Worm (Caenorhabditis elegans) whole organism, early embryonic: Measurements from ENCODE around the gene nphp-4.

Source experiments
- B0310.2 ChIP-seq: sonication (generic microtip); optimal IDR thresholded peaks from 2 replicates; lab custom pipeline; 2016; ENCODE audit warnings: mild to moderate bottlenecking, missing genetic modification characterization, missing compliant biosample characterization
- F13C5.2 ChIP-seq: sonication (generic microtip); optimal IDR thresholded peaks from 2 replicates; lab custom pipeline; 2017; ENCODE audit warnings: mild to moderate bottlenecking, missing genetic modification characterization, inconsistent platforms, missing compliant biosample characterization
- aly-1 ChIP-seq: sonication (generic microtip); optimal IDR thresholded peaks from 2 replicates; lab custom pipeline; 2016; ENCODE audit warnings: missing genetic modification characterization, missing compliant biosample characterization
- ama-1 ChIP-seq: fragments of 150-350 bp; optimal IDR thresholded peaks from 2 replicates; lab custom pipeline; 2014
- ceh-13 ChIP-seq: fragments of 200-800 bp; sonication (Bioruptor generic); optimal IDR thresholded peaks from 2 replicates; lab custom pipeline; 2018; ENCODE audit warnings: mild to moderate bottlenecking, missing genetic modification characterization, missing compliant biosample characterization
- ceh-36 ChIP-seq: sonication (generic microtip); optimal IDR thresholded peaks from 2 replicates; lab custom pipeline; 2016; ENCODE audit warnings: missing genetic modification characterization, inconsistent platforms, missing compliant biosample characterization
- ets-7 ChIP-seq: sonication (generic microtip); optimal IDR thresholded peaks from 2 replicates; lab custom pipeline; 2016; ENCODE audit warnings: missing genotype, missing genetic modification characterization, missing compliant biosample characterization
- flt-1 ChIP-seq: fragments of 200-800 bp; sonication (Bioruptor generic); IDR thresholded peaks from 2 replicates; pipeline ENCODE4 v1.3.6; 2022; ENCODE audit warnings: missing genetic modification characterization, missing compliant biosample characterization
- hmbx-1 ChIP-seq: sonication (generic microtip); optimal IDR thresholded peaks from 2 replicates; lab custom pipeline; 2016; ENCODE audit warnings: mild to moderate bottlenecking, missing genetic modification characterization, missing compliant biosample characterization
- hmg-4 ChIP-seq: fragments of 200-800 bp; sonication (Bioruptor generic); optimal IDR thresholded peaks from 2 replicates; lab custom pipeline; 2018; ENCODE audit warnings: mild to moderate bottlenecking, missing genetic modification characterization, missing compliant biosample characterization
- hnd-1 ChIP-seq: sonication (generic microtip); optimal IDR thresholded peaks from 2 replicates; lab custom pipeline; 2016; ENCODE audit warnings: missing genetic modification characterization, missing compliant biosample characterization
- pes-1 ChIP-seq: fragments of 200-800 bp; sonication (Bioruptor generic); IDR thresholded peaks from 2 replicates; pipeline ENCODE4 v1.3.6; 2022; ENCODE audit warnings: missing genetic modification reagents, missing genetic modification characterization, missing compliant biosample characterization
- scrt-1 ChIP-seq: fragments of 200-800 bp; sonication (Bioruptor generic); IDR thresholded peaks from 2 replicates; pipeline ENCODE4 v1.3.6; 2022; ENCODE audit warnings: missing genetic modification characterization, missing compliant biosample characterization
- sea-1 ChIP-seq: fragments of 200-800 bp; sonication (Bioruptor generic); conservative IDR thresholded peaks from 2 replicates; pipeline ENCODE4 v1.3.6; 2022; ENCODE audit warnings: missing genetic modification characterization, missing compliant biosample characterization
- tbx-11 ChIP-seq: fragments of 200-800 bp; sonication (Bioruptor generic); IDR thresholded peaks from 2 replicates; pipeline ENCODE4 v1.3.6; 2022; ENCODE audit warnings: missing genetic modification characterization, missing compliant biosample characterization
- tbx-37 ChIP-seq: fragments of 200-800 bp; sonication (Bioruptor generic); conservative IDR thresholded peaks from 2 replicates; pipeline ENCODE4 v1.3.6; 2022; ENCODE audit warnings: missing genetic modification reagents, missing genetic modification characterization, missing compliant biosample characterization
- tra-4 ChIP-seq: sonication (generic microtip); optimal IDR thresholded peaks from 2 replicates; lab custom pipeline; 2017; ENCODE audit warnings: missing genetic modification characterization, missing compliant biosample characterization

Gene nphp-4

ce11 chrV:11861880-11862544 is 18.5 kb upstream of the nphp-4 start:
- TF ChIP-seq tbx-37 (GFP tag; lab: Robert Waterston, UW) (no peak), F13C5.2 (no peak), hnd-1 (tag; lab: Kevin White, UChicago) (no peak), flt-1 (no peak), scrt-1 (GFP tag; lab: Robert Waterston, UW) (no peak), tra-4 (no peak), hmbx-1 (tag; lab: Kevin White, UChicago) (no peak), ets-7 (tag; lab: Kevin White, UChicago) (no peak)

ce11 chrV:11860375-11860774 is 16.8 kb upstream of the nphp-4 start, which contains the start of gene R13H4.5:
TSS of gene R13H4.5 (plus strand) at chrV:11860675.
- no peak for TF ChIP-seq ama-1 (lab: Kevin White, UChicago)
- TF ChIP-seq sea-1, result no peak
- no peak for TF ChIP-seq hmg-4 (GFP tag; lab: Kevin White, UChicago)
- TF ChIP-seq ets-7 (tag; lab: Kevin White, UChicago), result no peak
- TF ChIP-seq F13C5.2, result no peak
- TF ChIP-seq hmbx-1 (tag; lab: Kevin White, UChicago), result no peak
- no peak for TF ChIP-seq B0310.2 (tag; lab: Kevin White, UChicago)
- no peak for TF ChIP-seq tra-4
- no peak for TF ChIP-seq aly-1 (tag; lab: Kevin White, UChicago)
- TF ChIP-seq tbx-11 (GFP tag; lab: Robert Waterston, UW), result no peak
- TF ChIP-seq scrt-1 (GFP tag; lab: Robert Waterston, UW), result no peak
- no peak for TF ChIP-seq tbx-37 (GFP tag; lab: Robert Waterston, UW)
- no peak for TF ChIP-seq pes-1 (GFP tag; lab: Robert Waterston, UW)

- no peak for TF ChIP-seq F13C5.2
- no peak for TF ChIP-seq ets-7 (tag; lab: Kevin White, UChicago)
- no peak for TF ChIP-seq ceh-36 (tag; lab: Kevin White, UChicago)
- TF ChIP-seq tbx-11 (GFP tag; lab: Robert Waterston, UW), result no peak
- TF ChIP-seq aly-1 (tag; lab: Kevin White, UChicago), result no peak
- no peak for TF ChIP-seq tra-4
- TF ChIP-seq ceh-13 (GFP tag; lab: Kevin White, UChicago), result no peak
- TF ChIP-seq sea-1, result no peak
- TF ChIP-seq flt-1, result no peak
- TF ChIP-seq ama-1 (lab: Kevin White, UChicago), result no peak
- TF ChIP-seq tbx-37 (GFP tag; lab: Robert Waterston, UW), result no peak
- no peak for TF ChIP-seq hmg-4 (GFP tag; lab: Kevin White, UChicago)
- no peak for TF ChIP-seq hnd-1 (tag; lab: Kevin White, UChicago)
- TF ChIP-seq hmbx-1 (tag; lab: Kevin White, UChicago), result no peak
- TF ChIP-seq B0310.2 (tag; lab: Kevin White, UChicago), result no peak
- TF ChIP-seq pes-1 (GFP tag; lab: Robert Waterston, UW), result no peak
Measured at ce11 chrV:11859082-11859858, 15.7 kb upstream of the nphp-4 start.

- TF ChIP-seq flt-1 (no peak), tbx-11 (GFP tag; lab: Robert Waterston, UW) (no peak), hmbx-1 (tag; lab: Kevin White, UChicago) (no peak), ceh-13 (GFP tag; lab: Kevin White, UChicago) (no peak), ceh-36 (tag; lab: Kevin White, UChicago) (no peak), sea-1 (no peak), scrt-1 (GFP tag; lab: Robert Waterston, UW) (no peak), pes-1 (GFP tag; lab: Robert Waterston, UW) (no peak), tra-4 (no peak), hmg-4 (GFP tag; lab: Kevin White, UChicago) (no peak), ets-7 (tag; lab: Kevin White, UChicago) (no peak), tbx-37 (GFP tag; lab: Robert Waterston, UW) (no peak), ama-1 (lab: Kevin White, UChicago) (no peak), F13C5.2 (no peak), aly-1 (tag; lab: Kevin White, UChicago) (no peak)
Measured at ce11 chrV:11858299-11858698, 14.8 kb upstream of the nphp-4 start.

- TF ChIP-seq aly-1 (tag; lab: Kevin White, UChicago), result no peak
- TF ChIP-seq ama-1 (lab: Kevin White, UChicago), result no peak
- TF ChIP-seq scrt-1 (GFP tag; lab: Robert Waterston, UW), result no peak
- TF ChIP-seq pes-1 (GFP tag; lab: Robert Waterston, UW), result no peak
- no peak for TF ChIP-seq sea-1
- TF ChIP-seq B0310.2 (tag; lab: Kevin White, UChicago), result no peak
- no peak for TF ChIP-seq tbx-37 (GFP tag; lab: Robert Waterston, UW)
Measured at ce11 chrV:11857756-11858155, 14.2 kb upstream of the nphp-4 start.

- no peak for TF ChIP-seq hnd-1 (tag; lab: Kevin White, UChicago)
- no peak for TF ChIP-seq scrt-1 (GFP tag; lab: Robert Waterston, UW)
- TF ChIP-seq pes-1 (GFP tag; lab: Robert Waterston, UW), result no peak
- TF ChIP-seq ceh-36 (tag; lab: Kevin White, UChicago), result no peak
- TF ChIP-seq F13C5.2, result no peak
- TF ChIP-seq ama-1 (lab: Kevin White, UChicago), result no peak
Measured at ce11 chrV:11856022-11856421, 12.5 kb upstream of the nphp-4 start.

ce11 chrV:11854905-11855304 is 11.4 kb upstream of the nphp-4 start:
- no peak for TF ChIP-seq F13C5.2
- no peak for TF ChIP-seq B0310.2 (tag; lab: Kevin White, UChicago)
- no peak for TF ChIP-seq aly-1 (tag; lab: Kevin White, UChicago)
- TF ChIP-seq scrt-1 (GFP tag; lab: Robert Waterston, UW), result no peak
- TF ChIP-seq ets-7 (tag; lab: Kevin White, UChicago), result no peak
- no peak for TF ChIP-seq hmbx-1 (tag; lab: Kevin White, UChicago)
- TF ChIP-seq hmg-4 (GFP tag; lab: Kevin White, UChicago), result no peak
- no peak for TF ChIP-seq flt-1
- no peak for TF ChIP-seq tra-4
- TF ChIP-seq pes-1 (GFP tag; lab: Robert Waterston, UW), result no peak
- TF ChIP-seq ama-1 (lab: Kevin White, UChicago), result no peak
- TF ChIP-seq ceh-13 (GFP tag; lab: Kevin White, UChicago), result no peak
- no peak for TF ChIP-seq ceh-36 (tag; lab: Kevin White, UChicago)
- TF ChIP-seq tbx-11 (GFP tag; lab: Robert Waterston, UW), result no peak
- TF ChIP-seq hnd-1 (tag; lab: Kevin White, UChicago), result no peak
- no peak for TF ChIP-seq sea-1
- TF ChIP-seq tbx-37 (GFP tag; lab: Robert Waterston, UW), result no peak
